Worm (Caenorhabditis elegans): ENCODE data around the gene lsm-5.

The lsm-5 gene

DNA sequence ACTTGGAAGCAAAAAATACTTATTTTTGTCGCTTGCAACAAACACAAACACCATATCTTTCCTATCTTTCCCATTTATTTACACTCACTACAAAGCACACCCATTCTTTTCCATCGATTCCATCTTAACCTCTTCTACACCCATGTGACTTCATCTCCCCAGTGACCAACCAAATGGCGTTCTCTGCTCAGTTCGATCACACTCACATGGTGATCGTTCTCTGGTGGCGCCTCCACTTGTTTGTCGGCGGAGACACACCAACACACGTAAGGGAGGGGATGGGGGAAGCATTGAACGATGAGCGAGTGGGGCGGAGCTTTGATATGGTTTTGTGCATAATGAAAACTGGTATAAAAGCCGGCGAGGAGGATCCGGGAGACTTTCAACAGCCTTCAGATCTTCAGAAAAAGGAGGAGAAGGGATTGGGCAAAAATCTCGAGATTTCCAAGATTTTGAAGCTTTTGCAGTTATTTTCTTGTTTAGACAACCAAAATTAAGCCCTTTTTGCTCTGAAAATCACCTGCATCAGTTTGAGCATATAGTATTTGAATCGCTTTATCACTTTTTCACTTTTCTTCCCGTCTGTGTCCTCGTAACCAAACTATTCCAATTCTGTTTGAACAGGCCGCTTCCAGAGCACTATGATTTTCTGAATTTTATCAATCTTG is 3.5 kb upstream of the lsm-5 start (continued):
- TF ChIP-seq xnd-1 (tag; optimal IDR thresholded peaks at IDR 0.05) (no peak), ztf-6 (GFP tag; IDR thresholded peaks at IDR 0.05) (0 out of 2 replicates have a peak, but pooled peaks have one; percentile 16), ceh-79 (tag; optimal IDR thresholded peaks at IDR 0.05) (no peak), ceh-100 (GFP tag; IDR thresholded peaks at IDR 0.05) (no peak), B0019.2 (GFP tag; conservative IDR thresholded peaks at IDR 0.05) (0 out of 2 replicates have a peak, but pooled peaks have one; percentile 30), madf-10 (tag; optimal IDR thresholded peaks at IDR 0.05) (peak; percentile 14), F52B5.7 (tag; optimal IDR thresholded peaks at IDR 0.05) (no peak), hlh-12 (tag; optimal IDR thresholded peaks at IDR 0.05) (no peak), T26A5.8 (tag; optimal IDR thresholded peaks at IDR 0.05) (no peak), F39B2.1 (GFP tag; IDR thresholded peaks at IDR 0.05) (no peak), ceh-40 (GFP tag; IDR thresholded peaks at IDR 0.05) (no peak), sdz-38 (tag; optimal IDR thresholded peaks at IDR 0.05) (no peak), cebp-1 (GFP tag; IDR thresholded peaks at IDR 0.05) (0 out of 2 replicates have a peak, but pooled peaks have one; percentile 18), cebp-1 (tag; optimal IDR thresholded peaks at IDR 0.05) (peak; percentile 75), fkh-3 (tag; optimal IDR thresholded peaks at IDR 0.05) (no peak), attf-3 (GFP tag; conservative IDR thresholded peaks at IDR 0.05) (no peak), nhr-90 (tag; optimal IDR thresholded peaks at IDR 0.05) (no peak), lir-1 (GFP tag; conservative IDR thresholded peaks at IDR 0.05) (peak; percentile 54; the same call in 1 of the 2 replicates), ceh-58 (GFP tag; IDR thresholded peaks at IDR 0.05) (no peak), lin-26 (GFP tag; IDR thresholded peaks at IDR 0.05) (0 out of 2 replicates have a peak, but pooled peaks have one; percentile 50), Y67H2A.10 (GFP tag; conservative IDR thresholded peaks at IDR 0.05) (no peak), die-1 (tag; optimal IDR thresholded peaks at IDR 0.05) (peak; percentile 34), ets-4 (GFP tag; optimal IDR thresholded peaks at IDR 0.05) (no peak), Y79H2A.3 (GFP tag; conservative IDR thresholded peaks at IDR 0.05) (no peak), chd-7 (tag; optimal IDR thresholded peaks at IDR 0.05) (peak; percentile 55), atf-7 (tag; optimal IDR thresholded peaks at IDR 0.05) (no peak), somi-1 (GFP tag; optimal IDR thresholded peaks at IDR 0.05) (peak; percentile 77), mcd-1 (GFP tag; IDR thresholded peaks at IDR 0.05) (0 out of 2 replicates have a peak, but pooled peaks have one; percentile 4), akir-1 (GFP tag; optimal IDR thresholded peaks at IDR 0.05) (no peak), Y53F4B.3 (GFP tag; IDR thresholded peaks at IDR 0.05) (no peak), nhr-80 (tag; optimal IDR thresholded peaks at IDR 0.05) (peak; percentile 47), egl-18 (GFP tag; IDR thresholded peaks at IDR 0.05) (no peak), attf-5 (GFP tag; optimal IDR thresholded peaks at IDR 0.05) (peak; percentile 45), ZK185.1 (tag; optimal IDR thresholded peaks at IDR 0.05; ENCODE audit: poor library complexity, severe bottlenecking) (peak; percentile 52), egl-44 (GFP tag; IDR thresholded peaks at IDR 0.05) (peak; percentile 52; the same call in 1 of the 2 replicates), ekl-4 (GFP tag; IDR thresholded peaks at IDR 0.05) (no peak), K11D2.4 (GFP tag; IDR thresholded peaks at IDR 0.05) (peak; percentile 61; the same call in 1 of the 2 replicates), tbp1 (GFP tag; optimal IDR thresholded peaks at IDR 0.05) (peak; percentile 49), D2030.7 (GFP tag; IDR thresholded peaks at IDR 0.05) (no peak), nhr-27 (tag; optimal IDR thresholded peaks at IDR 0.05) (no peak), F33H1.4 (GFP tag; IDR thresholded peaks at IDR 0.05) (no peak), aptf-3 (GFP tag; IDR thresholded peaks at IDR 0.05) (no peak), tbx-9 (tag; optimal IDR thresholded peaks at IDR 0.05; ENCODE audit: borderline replicate concordance) (no peak), Y53G8AR.9 (GFP tag; conservative IDR thresholded peaks at IDR 0.05) (no peak), T07F8.4 (tag; optimal IDR thresholded peaks at IDR 0.05) (no peak), ztf-22 (GFP tag; optimal IDR thresholded peaks at IDR 0.05) (no peak), snpc-3.4 (tag; optimal IDR thresholded peaks at IDR 0.05) (no peak), ccch-3 (GFP tag; optimal IDR thresholded peaks at IDR 0.05) (no peak)

Data from whole organism, young adult.